Worm (Caenorhabditis elegans) whole organism, late embryonic: Measurements from ENCODE around the gene C54F6.12.
A peak's percentile ranks its signal among the peaks of the same experiment; 100 is the strongest.

ENCODE experiments used
- C38D4.7 ChIP-seq: fragments of 200-800 bp; sonication (Bioruptor generic); optimal IDR thresholded peaks from 2 replicates; lab custom pipeline; 2018; ENCODE audit warnings: mild to moderate bottlenecking, missing genetic modification characterization, moderate library complexity, missing compliant biosample characterization
- K09A11.1 ChIP-seq: sonication (generic microtip); optimal IDR thresholded peaks from 2 replicates; lab custom pipeline; 2017; ENCODE audit warnings: antibody characterized with exemption, mild to moderate bottlenecking, missing genetic modification characterization, missing compliant biosample characterization; ENCODE audit not compliant: insufficient read depth
- T23F11.4 ChIP-seq: fragments of 200-800 bp; sonication (Bioruptor generic); optimal IDR thresholded peaks from 2 replicates; lab custom pipeline; 2018; ENCODE audit warnings: mild to moderate bottlenecking, missing genetic modification characterization, missing compliant biosample characterization
- Y22D7AL.16 ChIP-seq: sonication (generic microtip); optimal IDR thresholded peaks from 2 replicates; lab custom pipeline; 2016; ENCODE audit warnings: missing genetic modification characterization, missing compliant biosample characterization
- ahr-1 ChIP-seq: sonication (generic microtip); optimal IDR thresholded peaks from 2 replicates; lab custom pipeline; 2016; ENCODE audit warnings: missing genetic modification characterization, missing compliant biosample characterization
- ama-1 ChIP-seq: fragments of 150-350 bp; optimal IDR thresholded peaks from 2 replicates; lab custom pipeline; 2014
- ceh-14 ChIP-seq: sonication (generic microtip); optimal IDR thresholded peaks from 2 replicates; lab custom pipeline; 2016; ENCODE audit warnings: missing genotype, missing genetic modification characterization, missing compliant biosample characterization
- ceh-18 ChIP-seq: sonication (generic microtip); optimal IDR thresholded peaks from 2 replicates; lab custom pipeline; 2016; ENCODE audit warnings: missing genetic modification characterization, missing compliant biosample characterization
- ceh-2 ChIP-seq: sonication (generic microtip); optimal IDR thresholded peaks from 2 replicates; lab custom pipeline; 2016; ENCODE audit warnings: missing genotype, missing genetic modification characterization, missing compliant biosample characterization
- ceh-24 ChIP-seq: sonication (generic microtip); optimal IDR thresholded peaks from 2 replicates; lab custom pipeline; 2016; ENCODE audit warnings: mild to moderate bottlenecking, missing genetic modification characterization, missing compliant biosample characterization
- ceh-30 ChIP-seq: fragments of 150-350 bp; optimal IDR thresholded peaks from 2 replicates; lab custom pipeline; 2014; ENCODE audit warnings: missing biosample characterization, missing genetic modification characterization
- ceh-31 ChIP-seq: sonication (generic microtip); optimal IDR thresholded peaks from 2 replicates; lab custom pipeline; 2016; ENCODE audit warnings: missing genetic modification characterization, missing compliant biosample characterization
- ceh-45 ChIP-seq: fragments of 200-800 bp; sonication (Bioruptor generic); IDR thresholded peaks from 2 replicates; pipeline ENCODE4 v1.3.6; 2022; ENCODE audit warnings: missing genetic modification reagents, missing genetic modification characterization, missing compliant biosample characterization
- ceh-48 ChIP-seq: sonication (generic microtip); optimal IDR thresholded peaks from 2 replicates; lab custom pipeline; 2016; ENCODE audit warnings: missing genetic modification characterization, inconsistent platforms, missing compliant biosample characterization
- ceh-6 ChIP-seq: fragments of 200-800 bp; sonication (Bioruptor generic); optimal IDR thresholded peaks from 2 replicates; lab custom pipeline; 2018; ENCODE audit warnings: mild to moderate bottlenecking, missing genetic modification characterization, missing compliant biosample characterization
- ceh-9 ChIP-seq: sonication (generic microtip); optimal IDR thresholded peaks from 2 replicates; lab custom pipeline; 2016; ENCODE audit warnings: mild to moderate bottlenecking, missing genetic modification characterization, inconsistent platforms, missing compliant biosample characterization
- che-1 ChIP-seq: sonication (generic microtip); optimal IDR thresholded peaks from 2 replicates; lab custom pipeline; 2016; ENCODE audit warnings: mild to moderate bottlenecking, missing genetic modification characterization, missing compliant biosample characterization
- dve-1 ChIP-seq: sonication (generic microtip); optimal IDR thresholded peaks from 2 replicates; lab custom pipeline; 2017; ENCODE audit warnings: antibody characterized with exemption, mild to moderate bottlenecking, missing genetic modification characterization, missing compliant biosample characterization
- ets-4 ChIP-seq: sonication (generic microtip); optimal IDR thresholded peaks from 2 replicates; lab custom pipeline; 2016; ENCODE audit warnings: missing genetic modification characterization, missing compliant biosample characterization
- fax-1 ChIP-seq: sonication (generic microtip); optimal IDR thresholded peaks from 2 replicates; lab custom pipeline; 2016; ENCODE audit warnings: missing genotype, missing genetic modification characterization, missing compliant biosample characterization
- gmeb-2 ChIP-seq: sonication (generic microtip); optimal IDR thresholded peaks from 2 replicates; lab custom pipeline; 2016; ENCODE audit warnings: missing genetic modification characterization, inconsistent platforms, missing compliant biosample characterization
- hlh-13 ChIP-seq: fragments of 200-800 bp; sonication (Bioruptor generic); optimal IDR thresholded peaks from 2 replicates; lab custom pipeline; 2018; ENCODE audit warnings: mild to moderate bottlenecking, missing genetic modification characterization, missing compliant biosample characterization
- hlh-30 ChIP-seq: sonication (generic microtip); optimal IDR thresholded peaks from 2 replicates; lab custom pipeline; 2017; ENCODE audit warnings: antibody characterized with exemption, missing genetic modification characterization, missing compliant biosample characterization; ENCODE audit not compliant: insufficient read depth
- madf-2 ChIP-seq: sonication (generic microtip); optimal IDR thresholded peaks from 2 replicates; lab custom pipeline; 2017; ENCODE audit warnings: missing genetic modification characterization, missing compliant biosample characterization
- mec-3 ChIP-seq: sonication (generic microtip); optimal IDR thresholded peaks from 2 replicates; lab custom pipeline; 2016; ENCODE audit warnings: borderline replicate concordance, missing genetic modification characterization, missing compliant biosample characterization
- nfya-1 ChIP-seq: sonication (generic microtip); optimal IDR thresholded peaks from 2 replicates; lab custom pipeline; 2017; ENCODE audit warnings: missing genetic modification characterization, mild to moderate bottlenecking, missing compliant biosample characterization, antibody characterized with exemption, moderate library complexity
- nhr-11 ChIP-seq: fragments of 150-350 bp; optimal IDR thresholded peaks from 2 replicates; lab custom pipeline; 2014; ENCODE audit warnings: missing biosample characterization, missing genetic modification characterization
- odd-2 ChIP-seq: sonication (generic microtip); optimal IDR thresholded peaks from 2 replicates; lab custom pipeline; 2017; ENCODE audit warnings: antibody characterized with exemption, mild to moderate bottlenecking, missing genetic modification characterization, missing compliant biosample characterization
- pag-3 ChIP-seq: sonication (generic microtip); optimal IDR thresholded peaks from 2 replicates; lab custom pipeline; 2016; ENCODE audit warnings: missing compliant biosample characterization, missing genetic modification characterization, borderline replicate concordance
- ref-2 ChIP-seq: sonication (generic microtip); optimal IDR thresholded peaks from 2 replicates; lab custom pipeline; 2016; ENCODE audit warnings: missing genetic modification characterization, missing compliant biosample characterization
- rnt-1 ChIP-seq: sonication (generic microtip); optimal IDR thresholded peaks from 2 replicates; lab custom pipeline; 2016; ENCODE audit warnings: missing genetic modification characterization, missing compliant biosample characterization
- sdc-2 ChIP-seq: sonication (generic microtip); optimal IDR thresholded peaks from 2 replicates; lab custom pipeline; 2016; ENCODE audit warnings: missing genotype, missing genetic modification characterization, missing compliant biosample characterization
- sox-2 ChIP-seq: fragments of 200-800 bp; sonication (Bioruptor generic); IDR thresholded peaks from 2 replicates; pipeline ENCODE4 v1.3.6; 2022; ENCODE audit warnings: missing genetic modification reagents, missing genetic modification characterization, missing compliant biosample characterization
- sox-4 ChIP-seq: sonication (generic microtip); optimal IDR thresholded peaks from 2 replicates; lab custom pipeline; 2017; ENCODE audit warnings: mild to moderate bottlenecking, missing genetic modification characterization, inconsistent platforms, missing compliant biosample characterization
- ttx-3 ChIP-seq: sonication (generic microtip); optimal IDR thresholded peaks from 2 replicates; lab custom pipeline; 2016; ENCODE audit warnings: missing genetic modification reagents, missing genetic modification characterization, missing compliant biosample characterization
- unc-3 ChIP-seq, 2 experiments: fragments of 200-800 bp in 1 of 2; sonication (Bioruptor generic) in 1 of 2; sonication (generic microtip) in 1 of 2; conservative IDR thresholded peaks in 1 of 2; optimal IDR thresholded peaks in 1 of 2; 2 replicates each; pipeline versions ENCODE4 v1.3.6 to Lab custom; 2016 to 2022; ENCODE audit warnings: missing compliant biosample characterization in 2 of 2, missing genetic modification characterization in 2 of 2, missing genetic modification reagents in 1 of 2
- unc-42 ChIP-seq: sonication (generic microtip); optimal IDR thresholded peaks from 2 replicates; lab custom pipeline; 2016; ENCODE audit warnings: missing genotype, missing genetic modification characterization, missing compliant biosample characterization
- unc-55 ChIP-seq: sonication (generic microtip); optimal IDR thresholded peaks from 2 replicates; lab custom pipeline; 2017; ENCODE audit warnings: missing biosample characterization, missing genetic modification reagents, missing genetic modification characterization
- zip-5 ChIP-seq: sonication (generic microtip); optimal IDR thresholded peaks from 2 replicates; lab custom pipeline; 2016; ENCODE audit warnings: missing genetic modification characterization, missing compliant biosample characterization
- ztf-16 ChIP-seq: sonication (generic microtip); optimal IDR thresholded peaks from 2 replicates; lab custom pipeline; 2017; ENCODE audit warnings: missing genetic modification characterization, missing compliant biosample characterization

Gene C54F6.12

DNA sequence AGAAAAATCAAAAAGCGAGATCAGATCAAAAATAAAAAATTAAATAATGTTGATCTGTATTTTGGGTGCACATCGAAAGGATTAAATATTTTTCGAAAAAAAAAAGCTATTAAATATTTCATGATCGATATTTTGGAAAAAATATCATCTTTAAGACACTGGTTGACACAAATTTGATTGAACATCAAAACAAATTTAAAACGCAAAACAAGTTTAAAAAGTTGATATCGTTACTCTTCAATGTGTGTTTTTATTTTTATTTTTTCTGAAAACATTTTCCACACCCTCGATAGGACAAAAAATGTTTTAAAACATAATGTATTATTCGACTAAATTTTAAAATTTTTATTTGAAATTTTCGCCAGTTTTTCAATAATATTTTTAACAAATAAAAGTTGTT is at the start of gene C54F6.12:
TSS of gene C54F6.12 (minus strand) at position 101 of the 400 bp plus-strand sequence.
- no peak for TF ChIP-seq ceh-18 (tag; lab: Kevin White, UChicago)
- TF ChIP-seq nfya-1 (tag; lab: Kevin White, UChicago), result no peak

DNA sequence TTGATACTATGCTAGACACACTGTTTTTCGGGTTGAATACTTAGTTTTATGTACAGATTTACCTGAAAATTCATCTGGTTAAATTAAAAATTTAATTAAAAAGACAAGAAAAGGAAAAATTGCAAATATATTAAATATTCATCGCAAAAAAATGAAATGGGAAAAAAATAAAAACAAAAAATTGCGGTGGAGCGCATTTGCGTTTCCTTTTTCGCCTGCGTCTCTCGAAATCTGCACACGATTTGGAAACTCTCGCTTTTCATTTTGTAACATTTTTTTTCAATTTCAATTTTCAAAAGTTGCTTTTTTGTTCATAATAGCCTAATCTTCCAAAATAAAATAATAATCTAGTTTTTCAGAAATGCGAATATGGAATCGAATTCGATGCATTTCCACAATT is 49.7 kb upstream of the C54F6.12 start, which contains the start of the genes F19F10.11 and C50E3.5:
TSS of gene F19F10.11 (minus strand) at position 68 of the 400 bp plus-strand sequence.
TSS of gene C50E3.5 (plus strand) at position 360 of the 400 bp plus-strand sequence.
- TF ChIP-seq ceh-14 (peak; percentile 6), unc-55 (GFP tag; lab: Kevin White, UChicago) (no peak)

DNA sequence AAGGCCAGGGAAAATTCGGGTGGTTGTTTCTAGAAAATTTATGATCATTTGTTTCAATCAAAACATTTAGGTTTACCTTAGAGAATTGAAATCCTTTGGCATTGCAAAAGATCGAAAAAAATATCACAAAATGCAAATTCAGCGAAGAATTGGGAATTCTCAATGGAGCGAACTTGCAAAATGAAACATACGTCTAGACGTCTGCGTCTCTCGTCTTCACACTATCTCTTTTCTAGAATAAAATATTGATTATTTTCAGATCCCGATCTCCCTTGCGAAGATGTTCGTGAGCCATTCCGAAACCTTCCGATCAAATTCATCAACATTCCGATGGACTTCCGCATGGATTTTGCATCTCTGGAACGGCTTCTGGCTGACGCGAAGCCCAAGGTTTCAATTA is 42.5 kb upstream of the C54F6.12 start, which contains the start of gene ets-6:
TSS of gene ets-6 (minus strand) at position 169 of the 400 bp plus-strand sequence.
- TF ChIP-seq ceh-48 (tag; lab: Kevin White, UChicago) (peak; percentile 85), sdc-2 (tag; lab: Kevin White, UChicago) (no peak)

DNA sequence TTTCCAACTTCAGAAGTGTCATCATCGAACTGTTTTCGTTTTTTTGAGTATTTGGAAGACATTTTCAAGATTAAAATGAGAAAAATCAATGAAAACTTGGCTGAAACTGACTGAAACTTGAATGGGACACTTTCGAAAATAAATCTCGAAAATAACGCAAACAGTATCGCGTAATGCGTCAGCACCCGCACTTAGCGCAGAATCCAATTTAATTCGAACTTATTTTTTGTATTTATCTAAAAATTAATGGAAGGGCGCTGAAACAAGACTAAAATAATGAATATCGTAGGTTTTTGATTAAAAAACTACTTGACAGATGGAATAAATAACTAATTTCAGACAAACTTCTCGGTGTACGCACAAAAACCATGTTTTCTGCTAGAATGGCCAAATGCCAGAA is 37.6 kb upstream of the C54F6.12 start, which contains the start of the genes snu-66 and ints-9:
TSS of gene snu-66 (minus strand) at position 108 of the 400 bp plus-strand sequence.
TSS of gene ints-9 (plus strand) at position 240 of the 400 bp plus-strand sequence.
- no peak for TF ChIP-seq sox-2
- no peak for TF ChIP-seq ceh-9 (tag; lab: Kevin White, UChicago)
- no peak for TF ChIP-seq ttx-3 (tag; lab: Kevin White, UChicago)
- TF ChIP-seq unc-42 (tag; lab: Kevin White, UChicago), result peak; percentile 66
- no peak for TF ChIP-seq mec-3
- no peak for TF ChIP-seq ztf-16 (tag; lab: Kevin White, UChicago)
- TF ChIP-seq ceh-45 (GFP tag; lab: Robert Waterston, UW), result no peak

DNA sequence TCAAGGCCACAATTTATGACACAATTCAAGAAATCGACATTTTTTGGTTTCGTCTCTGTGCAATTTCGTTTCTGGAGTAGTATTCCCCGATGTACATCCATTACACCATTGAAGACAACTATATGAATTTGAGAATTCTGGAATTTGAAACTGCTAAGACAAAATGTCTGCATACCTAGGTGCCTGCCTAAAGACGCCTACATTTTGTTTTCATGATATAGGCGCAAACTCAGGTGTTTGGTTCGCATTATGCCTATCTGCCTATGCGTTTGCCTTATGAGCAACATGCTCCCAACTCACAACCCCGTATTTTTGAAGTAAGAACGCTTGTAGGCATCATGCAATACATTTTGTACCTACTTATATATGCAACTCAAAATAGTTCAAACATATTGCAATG is 33.0 kb upstream of the C54F6.12 start, which contains the start of gene F19F10.14:
TSS of gene F19F10.14 (minus strand) at position 101 of the 400 bp plus-strand sequence.
- TF ChIP-seq ceh-6 (no peak), ama-1 (lab: Kevin White, UChicago) (no peak), rnt-1 (tag; lab: Kevin White, UChicago) (no peak), ets-4 (tag; lab: Kevin White, UChicago) (no peak), nhr-11 (tag; lab: Kevin White, UChicago) (no peak), pag-3 (tag; lab: Kevin White, UChicago) (no peak), ref-2 (tag; lab: Kevin White, UChicago) (no peak), ceh-30 (tag; lab: Kevin White, UChicago) (no peak), che-1 (tag; lab: Kevin White, UChicago) (no peak), C38D4.7 (GFP tag; lab: Kevin White, UChicago) (no peak), sox-4 (no peak), odd-2 (tag; lab: Kevin White, UChicago) (no peak), ceh-48 (tag; lab: Kevin White, UChicago) (no peak), ceh-24 (tag; lab: Kevin White, UChicago) (no peak), sox-2 (no peak), hlh-30 (tag; lab: Kevin White, UChicago) (no peak), zip-5 (tag; lab: Kevin White, UChicago) (no peak), madf-2 (tag; lab: Kevin White, UChicago) (no peak), unc-55 (GFP tag; lab: Kevin White, UChicago) (no peak), fax-1 (tag; lab: Kevin White, UChicago) (no peak)

DNA sequence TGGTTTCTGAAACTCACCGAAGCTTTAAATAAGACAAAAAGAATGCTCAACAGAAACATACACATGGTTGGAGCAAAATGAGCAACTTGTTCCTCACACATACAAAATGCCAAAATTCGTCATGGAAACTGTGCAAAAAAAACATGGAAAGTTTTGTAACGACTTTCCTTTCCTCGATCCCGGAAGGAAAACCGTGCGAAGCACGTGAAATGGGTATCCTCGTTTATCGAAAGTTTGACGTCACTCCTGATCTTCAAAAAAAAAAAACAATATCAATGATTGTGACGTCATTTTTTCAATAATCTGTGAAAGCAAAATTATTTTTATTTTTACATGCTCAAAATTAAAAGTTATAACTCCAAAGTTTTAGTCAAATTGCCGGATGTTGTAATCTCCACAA is 32.4 kb upstream of the C54F6.12 start, which contains the start of gene clec-212:
TSS of gene clec-212 (minus strand) at position 101 of the 400 bp plus-strand sequence.
- TF ChIP-seq ceh-2, result no peak
- TF ChIP-seq hlh-13 (GFP tag; lab: Kevin White, UChicago), result no peak
- TF ChIP-seq odd-2 (tag; lab: Kevin White, UChicago), result no peak
- TF ChIP-seq unc-55 (GFP tag; lab: Kevin White, UChicago), result no peak
- TF ChIP-seq T23F11.4 (GFP tag; lab: Kevin White, UChicago), result no peak
- TF ChIP-seq unc-3 (GFP tag; conservative IDR thresholded peaks at IDR 0.05; lab: Robert Waterston, UW), result no peak
- TF ChIP-seq unc-3 (tag; optimal IDR thresholded peaks at IDR 0.05; lab: Kevin White, UChicago), result no peak
- no peak for TF ChIP-seq gmeb-2 (tag; lab: Kevin White, UChicago)
- TF ChIP-seq ahr-1 (tag; lab: Kevin White, UChicago), result no peak
- no peak for TF ChIP-seq madf-2 (tag; lab: Kevin White, UChicago)
- no peak for TF ChIP-seq dve-1 (tag; lab: Kevin White, UChicago)
- TF ChIP-seq ceh-48 (tag; lab: Kevin White, UChicago), result no peak
- no peak for TF ChIP-seq Y22D7AL.16
- no peak for TF ChIP-seq ceh-31 (tag; lab: Kevin White, UChicago)
- TF ChIP-seq rnt-1 (tag; lab: Kevin White, UChicago), result no peak
- no peak for TF ChIP-seq K09A11.1
